Fruit fly (Drosophila melanogaster) whole organism, embryonic: ENCODE results near the gene mRpS18B.

Experiments used
- Asciz ChIP-seq: fragments of 200-800 bp; sonication (Bioruptor generic); optimal IDR thresholded peaks from 2 replicates; lab custom pipeline; 2017; ENCODE audit warnings: missing biosample characterization, mild to moderate bottlenecking, missing genetic modification characterization, missing genetic modification reagents
- Atf6 ChIP-seq: fragments of 200-800 bp; sonication (Bioruptor generic); IDR thresholded peaks from 2 replicates; pipeline ENCODE4 v1.3.6; 2022; ENCODE audit warnings: missing biosample characterization, missing genetic modification characterization
- CG10274 ChIP-seq: fragments of 200-800 bp; sonication (Bioruptor generic); optimal IDR thresholded peaks from 3 replicates; lab custom pipeline; 2017; ENCODE audit warnings: missing biosample characterization, mild to moderate bottlenecking, missing genetic modification characterization
- CG10462 ChIP-seq: fragments of 200-800 bp; sonication (Bioruptor generic); optimal IDR thresholded peaks from 2 replicates; lab custom pipeline; 2016; ENCODE audit warnings: missing biosample characterization, missing genetic modification characterization
- CG10543 ChIP-seq: fragments of 200-800 bp; sonication (Bioruptor generic); optimal IDR thresholded peaks from 3 replicates; lab custom pipeline; 2017; ENCODE audit warnings: missing biosample characterization, mild to moderate bottlenecking, missing genetic modification characterization, moderate library complexity
- CG10654 ChIP-seq: fragments of 200-800 bp; sonication (Bioruptor generic); optimal IDR thresholded peaks from 2 replicates; lab custom pipeline; 2016; ENCODE audit warnings: missing biosample characterization, missing genetic modification characterization
- CG11696 ChIP-seq: fragments of 200-800 bp; sonication (Bioruptor generic); IDR thresholded peaks from 2 replicates; pipeline ENCODE4 v1.3.6; 2022; ENCODE audit warnings: missing biosample characterization, missing genetic modification characterization
- CG13624 ChIP-seq: fragments of 200-800 bp; sonication (Bioruptor generic); optimal IDR thresholded peaks from 2 replicates; lab custom pipeline; 2016; ENCODE audit warnings: missing biosample characterization, missing genetic modification characterization
- CG14050 ChIP-seq: fragments of 200-800 bp; sonication (Bioruptor generic); IDR thresholded peaks from 3 replicates; pipeline ENCODE4 v1.3.6; 2022; ENCODE audit warnings: missing biosample characterization, missing genetic modification characterization
- CG14667 ChIP-seq: fragments of 200-800 bp; sonication (Bioruptor generic); IDR thresholded peaks from 2 replicates; pipeline ENCODE4 v1.3.6; 2022; ENCODE audit warnings: missing biosample characterization, missing genetic modification characterization
- CG15601 ChIP-seq: fragments of 200-800 bp; sonication (Bioruptor generic); optimal IDR thresholded peaks from 3 replicates; lab custom pipeline; 2019; ENCODE audit warnings: missing biosample characterization, mild to moderate bottlenecking, missing genetic modification characterization, moderate library complexity
- CG16815 ChIP-seq: fragments of 200-800 bp; sonication (Bioruptor generic); optimal IDR thresholded peaks from 3 replicates; lab custom pipeline; 2017; ENCODE audit warnings: missing biosample characterization, mild to moderate bottlenecking, missing genetic modification characterization
- CG2129 ChIP-seq: fragments of 200-800 bp; sonication (Bioruptor generic); IDR thresholded peaks from 2 replicates; pipeline ENCODE4 v1.3.6; 2022; ENCODE audit warnings: missing biosample characterization, missing genetic modification characterization; ENCODE audit not compliant: partially characterized antibody
- CG30020 ChIP-seq: fragments of 200-800 bp; optimal IDR thresholded peaks from 2 replicates; lab custom pipeline; 2019; ENCODE audit warnings: missing biosample characterization, mild to moderate bottlenecking, missing genetic modification characterization, moderate library complexity
- CG3407 ChIP-seq: fragments of 200-800 bp; sonication (Bioruptor generic); optimal IDR thresholded peaks from 2 replicates; lab custom pipeline; 2018; ENCODE audit warnings: missing biosample characterization, mild to moderate bottlenecking, missing genetic modification characterization
- CG3838 ChIP-seq: fragments of 200-800 bp; sonication (Bioruptor generic); optimal IDR thresholded peaks from 3 replicates; lab custom pipeline; 2016; ENCODE audit warnings: missing biosample characterization, missing genetic modification characterization
- CG6689 ChIP-seq: fragments of 200-800 bp; sonication (Bioruptor generic); IDR thresholded peaks from 2 replicates; pipeline ENCODE4 v1.3.6; 2022; ENCODE audit warnings: missing biosample characterization, missing genetic modification characterization
- CG6791 ChIP-seq: fragments of 200-800 bp; sonication (Bioruptor generic); IDR thresholded peaks from 3 replicates; pipeline ENCODE4 v1.3.6; 2022; ENCODE audit warnings: missing biosample characterization, missing genetic modification characterization; ENCODE audit not compliant: partially characterized antibody
- CG7839 ChIP-seq: fragments of 200-800 bp; sonication (Bioruptor generic); optimal IDR thresholded peaks from 3 replicates; lab custom pipeline; 2018; ENCODE audit warnings: missing biosample characterization, mild to moderate bottlenecking, missing genetic modification characterization, moderate library complexity
- CG8290 ChIP-seq, 3 experiments: fragments of 200-800 bp; sonication (Bioruptor generic); optimal IDR thresholded peaks; 2 replicates each; lab custom pipeline; 2016 to 2019; ENCODE audit warnings: missing biosample characterization in 3 of 3, missing genetic modification characterization in 3 of 3, mild to moderate bottlenecking in 2 of 3, moderate library complexity in 1 of 3
- CG8924 ChIP-seq: fragments of 200-800 bp; optimal IDR thresholded peaks from 3 replicates; lab custom pipeline; 2019; ENCODE audit warnings: missing biosample characterization, mild to moderate bottlenecking, missing genetic modification characterization, moderate library complexity
- CG9727 ChIP-seq: fragments of 200-800 bp; sonication (Bioruptor generic); optimal IDR thresholded peaks from 3 replicates; lab custom pipeline; 2017; ENCODE audit warnings: missing biosample characterization, mild to moderate bottlenecking, missing genetic modification characterization
- Dbx ChIP-seq: fragments of 200-800 bp; sonication (Bioruptor generic); IDR thresholded peaks from 3 replicates; pipeline ENCODE4 v1.3.6; 2022; ENCODE audit warnings: missing biosample characterization, missing genetic modification characterization
- Ets97D ChIP-seq: fragments of 200-800 bp; sonication (Bioruptor generic); optimal IDR thresholded peaks from 3 replicates; lab custom pipeline; 2016; ENCODE audit warnings: missing biosample characterization, missing genetic modification characterization
- HLH3B ChIP-seq: fragments of 200-800 bp; sonication (Bioruptor generic); IDR thresholded peaks from 2 replicates; pipeline ENCODE4 v1.3.6; 2022; ENCODE audit warnings: missing biosample characterization, missing genetic modification characterization
- HLH4C ChIP-seq: fragments of 200-800 bp; sonication (Bioruptor generic); IDR thresholded peaks from 3 replicates; pipeline ENCODE4 v1.3.6; 2022; ENCODE audit warnings: missing biosample characterization, missing genetic modification characterization; ENCODE audit not compliant: partially characterized antibody
- HmgZ ChIP-seq: fragments of 200-800 bp; sonication (Bioruptor generic); optimal IDR thresholded peaks from 2 replicates; lab custom pipeline; 2018; ENCODE audit warnings: missing biosample characterization, mild to moderate bottlenecking, missing genetic modification characterization
- Lhr ChIP-seq: fragments of 200-800 bp; sonication (Bioruptor generic); optimal IDR thresholded peaks from 3 replicates; lab custom pipeline; 2017; ENCODE audit warnings: mild to moderate bottlenecking, missing biosample characterization, missing genetic modification reagents, missing genetic modification characterization
- Max ChIP-seq: fragments of 200-800 bp; sonication (Bioruptor generic); optimal IDR thresholded peaks from 2 replicates; lab custom pipeline; 2016; ENCODE audit warnings: missing biosample characterization, mild to moderate bottlenecking, missing genetic modification characterization
- Nf-YA ChIP-seq: fragments of 200-800 bp; sonication (Bioruptor generic); IDR thresholded peaks from 2 replicates; pipeline ENCODE4 v1.3.6; 2022; ENCODE audit warnings: missing biosample characterization, missing genetic modification characterization
- NfI ChIP-seq: fragments of 200-800 bp; sonication (Bioruptor generic); optimal IDR thresholded peaks from 3 replicates; lab custom pipeline; 2018; ENCODE audit warnings: missing biosample characterization, mild to moderate bottlenecking, missing genetic modification characterization, moderate library complexity
- dmrt11E ChIP-seq: fragments of 200-800 bp; sonication (Bioruptor generic); optimal IDR thresholded peaks from 3 replicates; lab custom pipeline; 2018; ENCODE audit warnings: missing biosample characterization, mild to moderate bottlenecking, missing genetic modification characterization, moderate library complexity
- dmrt99B ChIP-seq: fragments of 200-800 bp; sonication (Bioruptor generic); optimal IDR thresholded peaks from 2 replicates; lab custom pipeline; 2018; ENCODE audit warnings: missing biosample characterization, mild to moderate bottlenecking, missing genetic modification characterization, moderate library complexity
- ems ChIP-seq: fragments of 200-800 bp; sonication (Bioruptor generic); optimal IDR thresholded peaks from 3 replicates; lab custom pipeline; 2016; ENCODE audit warnings: missing biosample characterization, missing genetic modification characterization
- fu2 ChIP-seq: fragments of 200-800 bp; sonication (Bioruptor generic); optimal IDR thresholded peaks from 2 replicates; lab custom pipeline; 2016; ENCODE audit warnings: missing biosample characterization, missing genetic modification characterization
- gem ChIP-seq: fragments of 200-800 bp; sonication (Bioruptor generic); optimal IDR thresholded peaks from 2 replicates; lab custom pipeline; 2019; ENCODE audit warnings: missing biosample characterization, mild to moderate bottlenecking, missing genetic modification characterization, moderate library complexity
- gsb-n ChIP-seq: fragments of 200-800 bp; sonication (Bioruptor generic); optimal IDR thresholded peaks from 3 replicates; lab custom pipeline; 2018; ENCODE audit warnings: missing biosample characterization, mild to moderate bottlenecking, missing genetic modification characterization
- kni ChIP-seq: fragments of 200-800 bp; sonication (Bioruptor generic); optimal IDR thresholded peaks from 3 replicates; lab custom pipeline; 2017; ENCODE audit warnings: mild to moderate bottlenecking, missing biosample characterization, missing genetic modification reagents, missing genetic modification characterization
- nom ChIP-seq: fragments of 200-800 bp; sonication (Bioruptor generic); optimal IDR thresholded peaks from 2 replicates; lab custom pipeline; 2017; ENCODE audit warnings: missing biosample characterization, missing genetic modification characterization, mild to moderate bottlenecking, moderate library complexity, missing genetic modification reagents
- oc ChIP-seq: fragments of 200-800 bp; sonication (Bioruptor generic); optimal IDR thresholded peaks from 2 replicates; lab custom pipeline; 2018; ENCODE audit warnings: missing biosample characterization, mild to moderate bottlenecking, missing genetic modification characterization, moderate library complexity
- pros ChIP-seq: fragments of 200-800 bp; sonication (Bioruptor generic); optimal IDR thresholded peaks from 3 replicates; lab custom pipeline; 2019; ENCODE audit warnings: missing biosample characterization, mild to moderate bottlenecking, missing genetic modification characterization, moderate library complexity
- rib ChIP-seq: fragments of 200-800 bp; sonication (Bioruptor generic); IDR thresholded peaks from 2 replicates; pipeline ENCODE4 v1.3.6; 2022; ENCODE audit warnings: missing biosample characterization, missing genetic modification characterization
- seq ChIP-seq: fragments of 200-800 bp; sonication (Bioruptor generic); IDR thresholded peaks from 2 replicates; pipeline ENCODE4 v1.3.6; 2022; ENCODE audit warnings: missing biosample characterization, missing genetic modification characterization
- sr ChIP-seq: fragments of 200-800 bp; sonication (Bioruptor generic); IDR thresholded peaks from 3 replicates; pipeline ENCODE4 v1.3.6; 2022; ENCODE audit warnings: missing biosample characterization, missing genetic modification characterization
- ssp ChIP-seq: fragments of 200-800 bp; sonication (Bioruptor generic); IDR thresholded peaks from 2 replicates; pipeline ENCODE4 v1.3.6; 2022; ENCODE audit warnings: missing biosample characterization, missing genetic modification characterization
- tgo ChIP-seq: fragments of 200-800 bp; sonication (Bioruptor generic); IDR thresholded peaks from 3 replicates; pipeline ENCODE4 v1.3.6; 2022; ENCODE audit warnings: missing biosample characterization, missing genetic modification characterization
- z ChIP-seq: fragments of 200-800 bp; sonication (Bioruptor generic); IDR thresholded peaks from 3 replicates; pipeline ENCODE4 v1.3.6; 2022; ENCODE audit warnings: missing biosample characterization, missing genetic modification characterization
- zen ChIP-seq: fragments of 200-800 bp; sonication (Bioruptor generic); optimal IDR thresholded peaks from 3 replicates; lab custom pipeline; 2018; ENCODE audit warnings: missing biosample characterization, mild to moderate bottlenecking, missing genetic modification characterization, moderate library complexity

The mRpS18B gene

DNA sequence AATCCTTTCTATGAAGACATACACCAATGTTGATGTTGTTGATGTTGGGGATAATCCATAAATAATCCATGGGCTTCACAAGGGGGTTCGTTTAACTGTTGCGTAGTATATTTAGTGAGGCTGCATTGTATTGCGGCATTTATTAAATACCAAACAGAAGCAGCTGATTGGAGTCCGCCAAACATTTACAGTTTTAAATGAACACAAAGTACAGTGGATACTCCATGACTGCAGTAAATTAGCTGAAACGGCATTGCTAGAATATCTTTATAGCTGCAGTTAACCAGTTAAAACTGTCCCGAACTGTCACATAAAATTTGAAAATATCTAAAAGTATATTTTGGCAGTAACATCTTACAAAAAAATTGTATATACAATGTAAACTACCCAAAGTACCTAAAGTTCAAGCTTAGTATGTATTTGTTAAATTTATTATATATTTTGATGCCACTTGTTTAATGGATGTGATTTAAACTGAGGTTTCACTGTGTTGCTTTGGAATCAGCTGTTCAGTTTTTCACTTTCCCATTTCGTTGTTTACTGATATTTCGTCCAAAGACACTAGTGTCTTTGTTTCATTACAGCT lies 5.9 kb downstream of the mRpS18B start, which contains the start of the genes CG10747 and Pyroxd1 (continued):
- peak; percentile 92 for TF ChIP-seq Asciz (GFP tag; lab: Kevin White, UChicago)
- TF ChIP-seq CG10274: peak; percentile 85
- TF ChIP-seq Nf-YA: peak; percentile 91
- peak; percentile 98 for TF ChIP-seq CG10543 (GFP tag; lab: Kevin White, UChicago)
- TF ChIP-seq CG14050: peak; percentile 93
- peak; percentile 93 for TF ChIP-seq HLH3B (GFP tag; lab: Robert Waterston, UW)
- TF ChIP-seq dmrt99B (tag; lab: Kevin White, UChicago): peak; percentile 97
- no peak for TF ChIP-seq z (GFP tag; lab: Robert Waterston, UW)
- peak; percentile 97 for TF ChIP-seq CG9727 (GFP tag; lab: Kevin White, UChicago)
- peak; percentile 97 for TF ChIP-seq NfI
- peak; percentile 97 for TF ChIP-seq CG6689 (GFP tag; lab: Robert Waterston, UW)
- peak; percentile 93 for TF ChIP-seq dmrt11E (tag; lab: Kevin White, UChicago)
- TF ChIP-seq pros: peak; percentile 31
- peak; percentile 96 for TF ChIP-seq Dbx (GFP tag; lab: Robert Waterston, UW)
- TF ChIP-seq CG11696: peak; percentile 80
- no peak for TF ChIP-seq CG6791 (GFP tag; lab: Robert Waterston, UW)
- peak; percentile 83 for TF ChIP-seq CG8290 (GFP tag; optimal IDR thresholded peaks at IDR 0.05; lab: Kevin White, UChicago)
- TF ChIP-seq CG8290 (tag; optimal IDR thresholded peaks at IDR 0.05; lab: Kevin White, UChicago): peak; percentile 86 to 96
- TF ChIP-seq gsb-n (tag; lab: Kevin White, UChicago): peak; percentile 94
- TF ChIP-seq Atf6 (GFP tag; lab: Robert Waterston, UW): peak; percentile 97
- TF ChIP-seq CG10462 (GFP tag; lab: Kevin White, UChicago): peak; percentile 96
- TF ChIP-seq CG16815 (GFP tag; lab: Kevin White, UChicago): peak; percentile 98
- no peak for TF ChIP-seq HLH4C (GFP tag; lab: Robert Waterston, UW)
- peak; percentile 94 for TF ChIP-seq CG14667 (GFP tag; lab: Robert Waterston, UW)
- no peak for TF ChIP-seq CG2129 (GFP tag; lab: Robert Waterston, UW)
- TF ChIP-seq CG8924: peak; percentile 98
- peak; percentile 94 for TF ChIP-seq fu2 (GFP tag; lab: Kevin White, UChicago)
- peak; percentile 87 for TF ChIP-seq Lhr (GFP tag; lab: Kevin White, UChicago)
- TF ChIP-seq seq (GFP tag; lab: Robert Waterston, UW): peak; percentile 96
- TF ChIP-seq sr: peak; percentile 73; the same call in 2 of the 3 replicates
- TF ChIP-seq nom (GFP tag; lab: Kevin White, UChicago): peak; percentile 95
- peak; percentile 97 for TF ChIP-seq Max
- TF ChIP-seq kni (GFP tag; lab: Kevin White, UChicago): peak; percentile 74
- TF ChIP-seq CG3407: peak; percentile 91
- peak; percentile 98 for TF ChIP-seq CG7839
- peak; percentile 87 for TF ChIP-seq Ets97D (GFP tag; lab: Kevin White, UChicago)
- peak; percentile 95 for TF ChIP-seq CG10654 (GFP tag; lab: Kevin White, UChicago)
- TF ChIP-seq CG30020: peak; percentile 85
- peak; percentile 98 for TF ChIP-seq gem
- TF ChIP-seq rib (GFP tag; lab: Robert Waterston, UW): peak; percentile 89; the same call in 1 of the 2 replicates
- peak; percentile 96 for TF ChIP-seq CG13624 (GFP tag; lab: Kevin White, UChicago)
- peak; percentile 91 for TF ChIP-seq zen (tag; lab: Kevin White, UChicago)
- TF ChIP-seq tgo (GFP tag; lab: Robert Waterston, UW): peak; percentile 98
- TF ChIP-seq CG15601: peak; percentile 93
- TF ChIP-seq ssp (GFP tag; lab: Robert Waterston, UW): peak; percentile 86
- TF ChIP-seq CG3838 (GFP tag; lab: Kevin White, UChicago): peak; percentile 91
- peak; percentile 97 for TF ChIP-seq ems
- peak; percentile 93 for TF ChIP-seq oc
- TF ChIP-seq HmgZ (tag; lab: Kevin White, UChicago): peak; percentile 98
